Fruit fly (Drosophila melanogaster) whole organism, prepupa: ENCODE results near the gene Lcp65Ac.

Experiments
- CG10631 ChIP-seq: fragments of 200-800 bp; sonication (Bioruptor generic); optimal IDR thresholded peaks from 2 replicates; lab custom pipeline; 2016; ENCODE audit warnings: missing biosample characterization, missing genetic modification characterization
- CG11294 ChIP-seq: fragments of 200-800 bp; sonication (Bioruptor generic); IDR thresholded peaks from 2 replicates; pipeline ENCODE4 v1.3.6; 2022; ENCODE audit warnings: missing biosample characterization, missing genetic modification characterization
- CG1621 ChIP-seq: fragments of 200-800 bp; sonication (Bioruptor generic); optimal IDR thresholded peaks from 3 replicates; lab custom pipeline; 2018; ENCODE audit warnings: missing biosample characterization, mild to moderate bottlenecking, missing genetic modification characterization
- CG16779 ChIP-seq: fragments of 200-800 bp; sonication (Bioruptor generic); optimal IDR thresholded peaks from 3 replicates; lab custom pipeline; 2017; ENCODE audit warnings: missing biosample characterization, mild to moderate bottlenecking, missing genetic modification characterization
- CG3032 ChIP-seq: fragments of 200-800 bp; optimal IDR thresholded peaks from 2 replicates; lab custom pipeline; 2019; ENCODE audit warnings: missing biosample characterization, mild to moderate bottlenecking, missing genetic modification characterization, moderate library complexity
- CG31627 ChIP-seq: fragments of 200-800 bp; sonication (Bioruptor generic); optimal IDR thresholded peaks from 3 replicates; lab custom pipeline; 2016; ENCODE audit warnings: missing biosample characterization, missing genetic modification characterization
- CG34406 ChIP-seq: fragments of 200-800 bp; sonication (Bioruptor generic); optimal IDR thresholded peaks from 3 replicates; lab custom pipeline; 2016; ENCODE audit warnings: missing biosample characterization, missing genetic modification characterization
- CG4318 ChIP-seq: fragments of 200-800 bp; sonication (Bioruptor generic); optimal IDR thresholded peaks from 3 replicates; lab custom pipeline; 2017; ENCODE audit warnings: missing biosample characterization, mild to moderate bottlenecking, missing genetic modification characterization
- CG6163 ChIP-seq: fragments of 200-800 bp; sonication (Bioruptor generic); IDR thresholded peaks from 3 replicates; pipeline ENCODE4 v1.3.6; 2022; ENCODE audit warnings: missing biosample characterization, missing genetic modification characterization
- CG7368 ChIP-seq: fragments of 200-800 bp; sonication (Bioruptor generic); optimal IDR thresholded peaks from 3 replicates; lab custom pipeline; 2016; ENCODE audit warnings: missing biosample characterization, missing genetic modification characterization
- CG8319 ChIP-seq: fragments of 200-800 bp; sonication (Bioruptor generic); optimal IDR thresholded peaks from 3 replicates; lab custom pipeline; 2016; ENCODE audit warnings: missing biosample characterization, missing genetic modification characterization
- CG8632 ChIP-seq: fragments of 200-800 bp; sonication (Bioruptor generic); optimal IDR thresholded peaks from 3 replicates; lab custom pipeline; 2016; ENCODE audit warnings: missing biosample characterization, missing genetic modification characterization
- Eip75B ChIP-seq: fragments of 200-800 bp; sonication (Bioruptor generic); optimal IDR thresholded peaks from 3 replicates; lab custom pipeline; 2016; ENCODE audit warnings: missing biosample characterization, missing genetic modification characterization
- Eip78C ChIP-seq: fragments of 200-800 bp; sonication (Bioruptor generic); peaks from one replicate; lab custom pipeline; 2016; ENCODE audit warnings: missing biosample characterization, missing genetic modification characterization
- Eip93F ChIP-seq: fragments of 200-800 bp; sonication (Bioruptor generic); optimal IDR thresholded peaks from 2 replicates; lab custom pipeline; 2016; ENCODE audit warnings: missing biosample characterization, mild to moderate bottlenecking, missing genetic modification characterization
- Ets21C ChIP-seq: fragments of 200-800 bp; sonication (Bioruptor generic); optimal IDR thresholded peaks from 3 replicates; lab custom pipeline; 2016; ENCODE audit warnings: missing biosample characterization, missing genetic modification characterization
- Ets96B ChIP-seq: fragments of 200-800 bp; optimal IDR thresholded peaks from 2 replicates; lab custom pipeline; 2019; ENCODE audit warnings: missing biosample characterization, mild to moderate bottlenecking, missing genetic modification characterization, moderate library complexity
- Hr39 ChIP-seq: fragments of 200-800 bp; sonication (Bioruptor generic); optimal IDR thresholded peaks from 2 replicates; lab custom pipeline; 2016; ENCODE audit warnings: missing biosample characterization, missing genetic modification characterization
- Hr4 ChIP-seq: fragments of 200-800 bp; sonication (Bioruptor generic); optimal IDR thresholded peaks from 3 replicates; lab custom pipeline; 2016; ENCODE audit warnings: missing biosample characterization, missing genetic modification characterization
- Lpt ChIP-seq: fragments of 200-800 bp; sonication (Bioruptor generic); optimal IDR thresholded peaks from 3 replicates; lab custom pipeline; 2016; ENCODE audit warnings: missing biosample characterization, missing genetic modification characterization
- OdsH ChIP-seq: fragments of 200-800 bp; sonication (Bioruptor generic); optimal IDR thresholded peaks from 3 replicates; lab custom pipeline; 2016; ENCODE audit warnings: missing biosample characterization, missing genetic modification characterization
- Smox ChIP-seq: fragments of 200-800 bp; sonication (Bioruptor generic); optimal IDR thresholded peaks from 3 replicates; lab custom pipeline; 2016; ENCODE audit warnings: missing biosample characterization, missing genetic modification characterization
- Sox14 ChIP-seq: fragments of 200-800 bp; sonication (Bioruptor generic); optimal IDR thresholded peaks from 3 replicates; lab custom pipeline; 2016; ENCODE audit warnings: missing biosample characterization, missing genetic modification characterization
- acj6 ChIP-seq: fragments of 200-800 bp; sonication (Bioruptor generic); optimal IDR thresholded peaks from 3 replicates; lab custom pipeline; 2016; ENCODE audit warnings: missing biosample characterization, missing genetic modification characterization
- cyc ChIP-seq: fragments of 200-800 bp; sonication (Bioruptor generic); optimal IDR thresholded peaks from 3 replicates; lab custom pipeline; 2016; ENCODE audit warnings: missing biosample characterization, missing genetic modification characterization
- dac ChIP-seq: fragments of 200-800 bp; sonication (Bioruptor generic); optimal IDR thresholded peaks from 2 replicates; lab custom pipeline; 2017; ENCODE audit warnings: missing biosample characterization, mild to moderate bottlenecking, missing genetic modification characterization
- esn ChIP-seq: fragments of 200-800 bp; sonication (Bioruptor generic); optimal IDR thresholded peaks from 2 replicates; lab custom pipeline; 2016; ENCODE audit warnings: missing biosample characterization, mild to moderate bottlenecking, missing genetic modification characterization, moderate library complexity
- fd85E ChIP-seq: fragments of 200-800 bp; sonication (Bioruptor generic); optimal IDR thresholded peaks from 3 replicates; lab custom pipeline; 2016; ENCODE audit warnings: missing biosample characterization, missing genetic modification characterization
- fkh ChIP-seq: fragments of 200-800 bp; sonication (Bioruptor generic); optimal IDR thresholded peaks from 3 replicates; lab custom pipeline; 2017; ENCODE audit warnings: missing biosample characterization, mild to moderate bottlenecking, missing genetic modification characterization, moderate library complexity
- salr ChIP-seq, 2 experiments: fragments of 200-800 bp; sonication (Bioruptor generic); optimal IDR thresholded peaks; 3 replicates each; lab custom pipeline; 2016 to 2018; ENCODE audit warnings: missing biosample characterization in 2 of 2, missing genetic modification characterization in 2 of 2, mild to moderate bottlenecking in 1 of 2
- topi ChIP-seq: fragments of 200-800 bp; sonication (Bioruptor generic); optimal IDR thresholded peaks from 3 replicates; lab custom pipeline; 2016; ENCODE audit warnings: missing biosample characterization, missing genetic modification characterization
- vri ChIP-seq: fragments of 200-800 bp; sonication (Bioruptor generic); optimal IDR thresholded peaks from 3 replicates; lab custom pipeline; 2016; ENCODE audit warnings: missing biosample characterization, mild to moderate bottlenecking, missing genetic modification characterization

Gene Lcp65Ac

DNA sequence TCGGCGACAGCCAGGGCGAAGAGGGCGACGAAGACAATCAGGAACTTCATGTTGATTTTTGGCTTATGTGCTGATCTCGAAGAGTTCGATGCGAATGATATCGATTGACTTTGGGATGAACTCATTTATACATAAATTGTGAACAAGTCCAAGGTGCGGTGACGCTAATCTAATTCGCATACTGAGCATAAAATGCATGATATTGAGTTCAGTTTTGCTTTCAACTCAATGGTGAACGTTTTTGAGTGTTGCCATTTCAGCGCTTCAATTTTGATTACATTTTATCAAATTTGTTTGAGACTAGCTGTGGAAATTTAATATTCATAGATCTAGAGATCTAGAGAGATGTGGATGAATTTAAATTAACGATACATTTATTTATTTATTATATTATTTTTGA lies 7.9 kb upstream of the Lcp65Ac start, which contains the start of gene Lcp65Af:
Gene Lcp65Af, minus strand, starts transcription at position 101 of the 400 bp plus-strand sequence.
- no peak for TF ChIP-seq Lpt (GFP tag; lab: Kevin White, UChicago)
- no peak for TF ChIP-seq Eip93F (GFP tag; lab: Kevin White, UChicago)
- TF ChIP-seq vri (GFP tag; lab: Kevin White, UChicago): no peak
- TF ChIP-seq dac (GFP tag; lab: Kevin White, UChicago): no peak
- TF ChIP-seq OdsH (GFP tag; lab: Kevin White, UChicago): no peak
- TF ChIP-seq Eip75B (GFP tag; lab: Kevin White, UChicago): no peak
- TF ChIP-seq CG7368: no peak
- TF ChIP-seq CG8632 (GFP tag; lab: Kevin White, UChicago): no peak
- TF ChIP-seq CG11294: no peak
- TF ChIP-seq CG34406: no peak
- no peak for TF ChIP-seq CG10631 (GFP tag; lab: Kevin White, UChicago)
- no peak for TF ChIP-seq Ets96B
- TF ChIP-seq Smox (GFP tag; lab: Kevin White, UChicago): no peak
- no peak for TF ChIP-seq Sox14 (GFP tag; lab: Kevin White, UChicago)
- TF ChIP-seq topi (GFP tag; lab: Kevin White, UChicago): no peak
- TF ChIP-seq cyc (GFP tag; lab: Kevin White, UChicago): no peak

DNA sequence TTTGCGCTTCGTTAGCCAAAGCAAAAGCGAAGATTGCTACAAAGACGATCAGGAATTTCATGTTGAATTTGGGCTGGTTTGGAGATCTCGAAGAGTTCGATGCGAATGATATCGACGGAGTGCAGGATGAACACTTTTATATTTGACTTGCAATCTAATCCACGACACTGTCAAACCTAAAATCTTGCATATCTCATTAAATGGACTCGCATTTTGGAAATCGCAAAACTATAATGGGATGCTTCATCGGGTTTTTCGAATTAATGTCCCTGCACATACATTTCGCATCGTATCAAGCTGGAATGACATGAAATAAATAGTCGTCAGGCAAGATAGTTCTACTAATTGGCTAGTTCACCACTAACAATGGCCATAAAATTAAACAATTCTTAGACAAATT lies 6.6 kb upstream of the Lcp65Ac start, which contains the start of gene Lcp65Ae:
Gene Lcp65Ae, minus strand, starts transcription at position 101 of the 400 bp plus-strand sequence.
- TF ChIP-seq acj6: no peak
- TF ChIP-seq cyc (GFP tag; lab: Kevin White, UChicago): no peak
- TF ChIP-seq salr (GFP tag; optimal IDR thresholded peaks at IDR 0.05; lab: Kevin White, UChicago): no peak
- TF ChIP-seq esn (GFP tag; lab: Kevin White, UChicago): no peak
- no peak for TF ChIP-seq Ets21C (GFP tag; lab: Kevin White, UChicago)
- TF ChIP-seq Smox (GFP tag; lab: Kevin White, UChicago): no peak

DNA sequence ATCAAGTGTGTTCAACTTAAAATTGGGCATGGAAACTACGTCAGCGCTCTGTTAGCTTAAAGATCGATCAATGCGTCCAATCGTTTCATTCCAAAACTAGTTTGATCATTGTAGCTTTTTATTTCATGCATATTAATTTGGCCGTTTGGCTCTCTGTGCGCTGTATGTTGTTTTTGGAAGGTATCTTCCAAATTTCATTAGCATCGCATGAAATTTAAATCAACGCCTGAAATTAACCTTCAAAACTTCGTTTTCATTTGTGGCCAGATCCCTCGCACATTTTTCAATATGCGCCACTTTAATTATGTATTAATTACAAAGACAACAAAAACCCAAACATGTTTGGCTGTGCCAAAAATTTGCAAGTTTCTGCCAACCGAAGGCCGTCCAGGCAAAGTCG lies 6.0 kb upstream of the Lcp65Ac start:
- TF ChIP-seq esn (GFP tag; lab: Kevin White, UChicago) (no peak), CG8632 (GFP tag; lab: Kevin White, UChicago) (no peak)

DNA sequence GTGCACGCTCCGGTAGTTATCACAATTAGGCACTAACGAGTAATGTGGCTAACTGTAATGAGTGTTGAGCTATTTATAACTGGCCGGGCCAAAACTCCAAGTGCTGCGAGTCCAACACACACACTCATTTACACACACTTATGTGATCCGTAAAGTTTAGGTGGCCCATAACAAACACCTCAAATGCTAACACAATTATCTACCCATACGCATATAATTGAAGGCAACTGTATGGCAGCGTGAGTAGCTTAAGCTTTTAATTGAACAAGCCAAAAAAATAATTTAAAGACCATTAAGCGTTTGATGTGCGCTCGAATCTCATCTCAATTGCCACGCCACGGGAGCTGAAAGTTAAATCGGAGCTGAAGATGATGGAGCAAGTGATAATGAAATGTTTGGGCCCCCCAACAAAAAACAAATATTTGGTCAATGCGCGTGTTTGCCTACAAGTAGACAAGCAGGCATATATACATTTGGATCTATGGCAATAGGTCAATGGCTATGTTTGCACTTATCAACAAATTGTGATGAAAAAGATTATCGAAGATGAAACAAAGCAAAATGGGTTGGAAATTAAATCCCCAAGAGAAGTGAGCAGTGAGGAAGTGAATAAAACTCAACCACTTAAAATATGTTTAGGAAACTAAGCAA lies 4.6 kb upstream of the Lcp65Ac start, which contains the start of gene Cpr65Av:
Gene Cpr65Av, minus strand, starts transcription at position 51 of the 651 bp plus-strand sequence.
- TF ChIP-seq CG16779 (tag; lab: Kevin White, UChicago) (no peak), topi (GFP tag; lab: Kevin White, UChicago) (no peak), fkh (GFP tag; lab: Kevin White, UChicago) (peak; percentile 56), CG7368 (no peak)

DNA sequence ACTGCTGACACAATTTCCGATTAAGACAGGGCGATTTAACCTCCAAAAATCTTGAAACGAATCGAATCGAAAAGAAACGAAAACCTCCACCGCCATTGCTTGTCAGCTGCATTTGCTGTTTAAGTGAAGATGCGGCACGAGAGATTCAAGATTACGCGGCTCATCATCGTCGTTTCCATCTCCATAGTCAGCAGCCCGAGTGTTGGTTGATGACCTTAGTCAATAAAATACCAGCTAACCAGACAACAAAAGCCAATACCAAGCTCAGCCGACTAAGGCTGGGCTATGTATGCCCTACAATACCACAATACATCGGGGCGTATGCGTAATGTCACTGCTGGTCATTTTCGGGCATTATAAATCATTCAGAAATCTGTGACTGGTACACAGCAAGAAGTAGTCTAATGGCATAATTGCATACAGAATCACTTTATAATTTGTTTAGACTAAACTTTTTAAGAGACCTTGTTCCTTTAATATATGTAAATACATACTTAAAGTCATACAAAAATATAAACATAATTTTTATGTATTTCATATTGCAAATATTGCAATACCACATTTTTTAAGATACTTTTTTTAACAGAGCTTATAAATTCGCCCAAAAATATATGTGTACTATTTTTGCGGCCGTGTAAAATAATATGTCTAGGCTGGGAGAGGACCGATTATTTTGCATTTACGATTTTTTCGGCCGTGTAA lies 3.7 kb upstream of the Lcp65Ac start:
- TF ChIP-seq CG8632 (GFP tag; lab: Kevin White, UChicago) (peak; percentile 21), CG10631 (GFP tag; lab: Kevin White, UChicago) (peak; percentile 9), CG8319 (GFP tag; lab: Kevin White, UChicago) (peak; percentile 5), fd85E (GFP tag; lab: Kevin White, UChicago) (no peak), CG6163 (no peak), CG34406 (peak; percentile 29), OdsH (GFP tag; lab: Kevin White, UChicago) (no peak), CG1621 (no peak), Ets96B (no peak), Hr4 (GFP tag; lab: Kevin White, UChicago) (no peak), Hr39 (GFP tag; lab: Kevin White, UChicago) (no peak), CG3032 (tag; lab: Kevin White, UChicago) (no peak), dac (GFP tag; lab: Kevin White, UChicago) (no peak), CG4318 (no peak), acj6 (peak; percentile 3), Eip78C (GFP tag; lab: Kevin White, UChicago) (peak; percentile 76), CG16779 (tag; lab: Kevin White, UChicago) (no peak), CG31627 (GFP tag; lab: Kevin White, UChicago) (no peak)
